Worm (Caenorhabditis elegans): ENCODE data around the gene srt-48.

Gene srt-48

DNA sequence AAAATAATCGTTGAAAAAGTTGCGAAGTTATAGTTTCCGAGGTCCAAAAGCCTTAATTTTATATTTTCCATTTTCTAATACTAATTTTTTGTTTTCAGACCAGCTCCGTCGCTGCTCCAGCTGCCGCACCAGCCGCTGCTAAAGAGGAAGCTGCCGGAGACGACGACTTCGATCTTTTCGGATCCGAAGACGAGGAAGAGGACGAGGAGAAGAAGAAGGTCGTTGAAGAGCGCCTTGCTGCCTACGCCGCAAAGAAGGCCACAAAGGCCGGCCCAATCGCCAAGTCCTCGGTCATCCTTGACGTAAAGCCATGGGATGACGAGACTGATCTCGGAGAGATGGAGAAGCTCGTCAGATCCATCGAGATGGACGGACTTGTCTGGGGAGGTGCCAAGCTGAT is 29.9 kb downstream of the srt-48 start:
- TF ChIP-seq mep-1 (tag; optimal IDR thresholded peaks at IDR 0.05): no peak
- no peak for TF ChIP-seq bed-3 (GFP tag; optimal IDR thresholded peaks at IDR 0.05)
- TF ChIP-seq lsy-2 (tag; optimal IDR thresholded peaks at IDR 0.05): no peak
- TF ChIP-seq drap-1 (GFP tag; optimal IDR thresholded peaks at IDR 0.05): no peak
- no peak for TF ChIP-seq ceh-39 (tag; optimal IDR thresholded peaks at IDR 0.05)
- TF ChIP-seq elt-1 (tag; optimal IDR thresholded peaks at IDR 0.05; ENCODE audit: borderline replicate concordance, insufficient read depth): no peak
- TF ChIP-seq ceh-83 (GFP tag; optimal IDR thresholded peaks at IDR 0.05): no peak

- TF ChIP-seq elt-3 (tag; optimal IDR thresholded peaks at IDR 0.05): no peak
- TF ChIP-seq lin-13 (tag; optimal IDR thresholded peaks at IDR 0.05): no peak
- no peak for TF ChIP-seq lsy-2 (tag; optimal IDR thresholded peaks at IDR 0.05)
- TF ChIP-seq nhr-76 (tag; optimal IDR thresholded peaks at IDR 0.05): no peak
- no peak for TF ChIP-seq sptf-1 (tag; optimal IDR thresholded peaks at IDR 0.05)
- TF ChIP-seq unc-120 (tag; optimal IDR thresholded peaks at IDR 0.05; ENCODE audit: poor library complexity, severe bottlenecking): no peak
- no peak for TF ChIP-seq cnd-1 (tag; optimal IDR thresholded peaks at IDR 0.05)
- TF ChIP-seq nhr-12 (tag; optimal IDR thresholded peaks at IDR 0.05): no peak
- no peak for TF ChIP-seq pha-4 (tag; optimal IDR thresholded peaks at IDR 0.05)
- TF ChIP-seq flh-1 (GFP tag; optimal IDR thresholded peaks at IDR 0.05): no peak
- TF ChIP-seq hlh-1 (tag; optimal IDR thresholded peaks at IDR 0.05): no peak
- TF ChIP-seq drap-1 (GFP tag; optimal IDR thresholded peaks at IDR 0.05): no peak
- no peak for TF ChIP-seq lin-32 (GFP tag; optimal IDR thresholded peaks at IDR 0.05)
- TF ChIP-seq ceh-43 (GFP tag; optimal IDR thresholded peaks at IDR 0.05): no peak
- no peak for TF ChIP-seq nhr-237 (tag; optimal IDR thresholded peaks at IDR 0.05)
- TF ChIP-seq M03D4.4 (tag; optimal IDR thresholded peaks at IDR 0.05): no peak
- TF ChIP-seq elt-1 (tag; optimal IDR thresholded peaks at IDR 0.05; ENCODE audit: borderline replicate concordance, insufficient read depth): no peak
- no peak for TF ChIP-seq bed-3 (GFP tag; optimal IDR thresholded peaks at IDR 0.05)
- TF ChIP-seq snpc-4 (tag; optimal IDR thresholded peaks at IDR 0.05): no peak
- TF ChIP-seq nhr-2 (tag; optimal IDR thresholded peaks at IDR 0.05): no peak
Observed at ce11 chrIV:15037492-15037891, 31.2 kb downstream of the srt-48 start.

- TF ChIP-seq ceh-43 (GFP tag; optimal IDR thresholded peaks at IDR 0.05) (no peak), lsy-2 (tag; optimal IDR thresholded peaks at IDR 0.05) (peak; percentile 74), sptf-1 (tag; optimal IDR thresholded peaks at IDR 0.05) (no peak), unc-62 (GFP tag; optimal IDR thresholded peaks at IDR 0.05) (no peak), sem-2 (GFP tag; optimal IDR thresholded peaks at IDR 0.05) (no peak), drap-1 (GFP tag; optimal IDR thresholded peaks at IDR 0.05) (no peak), bed-3 (GFP tag; optimal IDR thresholded peaks at IDR 0.05) (no peak), cnd-1 (tag; optimal IDR thresholded peaks at IDR 0.05) (no peak), ceh-39 (tag; optimal IDR thresholded peaks at IDR 0.05) (no peak), nhr-12 (tag; optimal IDR thresholded peaks at IDR 0.05) (no peak), ces-1 (GFP tag; optimal IDR thresholded peaks at IDR 0.05) (peak; percentile 31), ztf-11 (tag; optimal IDR thresholded peaks at IDR 0.05) (no peak), M03D4.4 (tag; optimal IDR thresholded peaks at IDR 0.05) (no peak), snpc-4 (tag; optimal IDR thresholded peaks at IDR 0.05) (no peak), nhr-2 (tag; optimal IDR thresholded peaks at IDR 0.05) (no peak), unc-120 (tag; optimal IDR thresholded peaks at IDR 0.05; ENCODE audit: poor library complexity, severe bottlenecking) (no peak), ceh-83 (GFP tag; optimal IDR thresholded peaks at IDR 0.05) (no peak), elt-1 (tag; optimal IDR thresholded peaks at IDR 0.05; ENCODE audit: borderline replicate concordance, insufficient read depth) (no peak), zip-8 (tag; optimal IDR thresholded peaks at IDR 0.05) (no peak), flh-1 (GFP tag; optimal IDR thresholded peaks at IDR 0.05) (no peak), mep-1 (tag; optimal IDR thresholded peaks at IDR 0.05) (peak; percentile 61), blmp-1 (tag; optimal IDR thresholded peaks at IDR 0.05) (no peak), lin-32 (GFP tag; optimal IDR thresholded peaks at IDR 0.05) (no peak), elt-3 (tag; optimal IDR thresholded peaks at IDR 0.05) (no peak), tbx-8 (GFP tag; optimal IDR thresholded peaks at IDR 0.05) (no peak), nhr-28 (tag; optimal IDR thresholded peaks at IDR 0.05) (no peak), nhr-237 (tag; optimal IDR thresholded peaks at IDR 0.05) (peak; percentile 62), mls-2 (tag; optimal IDR thresholded peaks at IDR 0.05) (no peak), ham-2 (GFP tag; optimal IDR thresholded peaks at IDR 0.05) (no peak), hlh-1 (tag; optimal IDR thresholded peaks at IDR 0.05) (peak; percentile 1), nhr-76 (tag; optimal IDR thresholded peaks at IDR 0.05) (no peak), pha-4 (tag; optimal IDR thresholded peaks at IDR 0.05) (no peak), unc-39 (tag; optimal IDR thresholded peaks at IDR 0.05) (no peak), mab-5 (tag; optimal IDR thresholded peaks at IDR 0.05) (no peak), lin-13 (tag; optimal IDR thresholded peaks at IDR 0.05) (peak; percentile 56)
Observed at ce11 chrIV:15036974-15037373, 31.7 kb downstream of the srt-48 start, which contains the start of gene eef-1B.2. Gene eef-1B.2, plus strand, starts transcription at chrIV:15037331.

All from whole organism, mixed stage, embryonic.